Worm (Caenorhabditis elegans) whole organism, L3 larva: ENCODE measurements around the gene col-33.

Experiments
- R02D3.7 ChIP-seq: fragments of 150-350 bp; optimal IDR thresholded peaks from 2 replicates; lab custom pipeline; 2014; ENCODE audit warnings: missing biosample characterization, missing genetic modification characterization
- ceh-16 ChIP-seq: sonication (generic microtip); optimal IDR thresholded peaks from 2 replicates; lab custom pipeline; 2017; ENCODE audit warnings: missing biosample characterization, missing genetic modification characterization
- ceh-82 ChIP-seq: fragments of 150-350 bp; optimal IDR thresholded peaks from 2 replicates; lab custom pipeline; 2014; ENCODE audit warnings: missing biosample characterization, missing genetic modification characterization
- elt-2 ChIP-seq: sonication (generic microtip); optimal IDR thresholded peaks from 2 replicates; lab custom pipeline; 2016; ENCODE audit warnings: missing genetic modification reagents, mild to moderate bottlenecking, missing genetic modification characterization, missing compliant biosample characterization
- elt-3 ChIP-seq, 3 experiments: fragments of 150-350 bp in 1 of 3; sonication (generic microtip) in 2 of 3; optimal IDR thresholded peaks; 2 replicates in 2 of 3; 4 replicates in 1 of 3; lab custom pipeline; 2014 to 2017; ENCODE audit warnings: missing biosample characterization in 3 of 3, missing genetic modification characterization in 3 of 3
- fkh-2 ChIP-seq: fragments of 150-350 bp; optimal IDR thresholded peaks from 2 replicates; lab custom pipeline; 2014; ENCODE audit warnings: missing biosample characterization, missing genetic modification reagents, missing genetic modification characterization
- lin-15B ChIP-seq: fragments of 150-350 bp; optimal IDR thresholded peaks from 2 replicates; lab custom pipeline; 2014; ENCODE audit warnings: missing biosample characterization, missing genetic modification characterization
- mml-1 ChIP-seq: fragments of 150-350 bp; sonication (generic microtip); optimal IDR thresholded peaks from 3 replicates; lab custom pipeline; 2014; ENCODE audit warnings: missing biosample characterization, missing genetic modification characterization
- nhr-237 ChIP-seq: fragments of 150-350 bp; optimal IDR thresholded peaks from 2 replicates; lab custom pipeline; 2014; ENCODE audit warnings: missing biosample characterization, missing genetic modification characterization
- nhr-28 ChIP-seq: fragments of 150-350 bp; optimal IDR thresholded peaks from 2 replicates; lab custom pipeline; 2014; ENCODE audit warnings: missing biosample characterization, missing genetic modification characterization
- pqm-1 ChIP-seq: fragments of 150-350 bp; optimal IDR thresholded peaks from 2 replicates; lab custom pipeline; 2017; ENCODE audit warnings: missing biosample characterization, missing genetic modification characterization, inconsistent platforms
- snpc-4 ChIP-seq: fragments of 150-350 bp; optimal IDR thresholded peaks from 2 replicates; lab custom pipeline; 2014; ENCODE audit warnings: missing biosample characterization, missing genetic modification characterization
- unc-62 ChIP-seq: fragments of 150-350 bp; sonication (generic microtip); optimal IDR thresholded peaks from 4 replicates; lab custom pipeline; 2014; ENCODE audit warnings: missing biosample characterization, missing genetic modification reagents, missing genetic modification characterization
- ztf-11 ChIP-seq: fragments of 150-350 bp; optimal IDR thresholded peaks from 2 replicates; lab custom pipeline; 2014; ENCODE audit warnings: missing biosample characterization, missing genetic modification characterization

- no peak for TF ChIP-seq unc-62 (GFP tag; lab: Kevin White, UChicago)
- no peak for TF ChIP-seq mml-1 (tag; lab: Kevin White, UChicago)
- no peak for TF ChIP-seq ztf-11 (tag; lab: Kevin White, UChicago)
- no peak for TF ChIP-seq elt-3 (tag; optimal IDR thresholded peaks at IDR 0.05; lab: Kevin White, UChicago)
- no peak for TF ChIP-seq R02D3.7
- TF ChIP-seq elt-2 (tag; lab: Kevin White, UChicago) = no peak
- no peak for TF ChIP-seq fkh-2
- TF ChIP-seq pqm-1 (tag; lab: Kevin White, UChicago) = no peak
- no peak for TF ChIP-seq snpc-4 (tag; lab: Kevin White, UChicago)
- no peak for TF ChIP-seq lin-15B (tag; lab: Kevin White, UChicago)
- no peak for TF ChIP-seq nhr-28 (tag; lab: Kevin White, UChicago)
- TF ChIP-seq nhr-237 (tag; lab: Kevin White, UChicago) = no peak
- TF ChIP-seq ceh-16 = no peak
- TF ChIP-seq ceh-82 (tag; lab: Kevin White, UChicago) = no peak
These were observed 29.5 kb downstream of the col-33 start, which contains the start of gene F15E6.10 for ce11 chrIV:4292569-4292968.
